Fruit fly (Drosophila melanogaster) whole organism, prepupa: Measurements from ENCODE around the gene udt.

Experiments
- Blimp-1 ChIP-seq: fragments of 200-800 bp; sonication (Bioruptor generic); optimal IDR thresholded peaks from 3 replicates; lab custom pipeline; 2017; ENCODE audit warnings: missing biosample characterization, missing genetic modification characterization, mild to moderate bottlenecking, moderate library complexity, missing genetic modification reagents
- CG10631 ChIP-seq: fragments of 200-800 bp; sonication (Bioruptor generic); optimal IDR thresholded peaks from 2 replicates; lab custom pipeline; 2016; ENCODE audit warnings: missing biosample characterization, missing genetic modification characterization
- CG10669 ChIP-seq: fragments of 200-800 bp; sonication (Bioruptor generic); optimal IDR thresholded peaks from 3 replicates; lab custom pipeline; 2018; ENCODE audit warnings: missing biosample characterization, mild to moderate bottlenecking, missing genetic modification characterization, moderate library complexity
- CG11294 ChIP-seq: fragments of 200-800 bp; sonication (Bioruptor generic); IDR thresholded peaks from 2 replicates; pipeline ENCODE4 v1.3.6; 2022; ENCODE audit warnings: missing biosample characterization, missing genetic modification characterization
- CG11762 ChIP-seq: fragments of 200-800 bp; sonication (Bioruptor generic); optimal IDR thresholded peaks from 3 replicates; lab custom pipeline; 2016; ENCODE audit warnings: missing biosample characterization, missing genetic modification characterization; ENCODE audit not compliant: insufficient read depth
- CG11902 ChIP-seq: fragments of 200-800 bp; sonication (Bioruptor generic); optimal IDR thresholded peaks from 3 replicates; lab custom pipeline; 2016; ENCODE audit warnings: missing biosample characterization, missing genetic modification characterization
- CG15336 ChIP-seq: fragments of 200-800 bp; sonication (Bioruptor generic); IDR thresholded peaks from 2 replicates; pipeline ENCODE4 v1.3.6; 2022; ENCODE audit warnings: missing biosample characterization, missing genetic modification characterization
- CG31627 ChIP-seq: fragments of 200-800 bp; sonication (Bioruptor generic); optimal IDR thresholded peaks from 3 replicates; lab custom pipeline; 2016; ENCODE audit warnings: missing biosample characterization, missing genetic modification characterization
- CG32006 ChIP-seq: fragments of 200-800 bp; sonication (Bioruptor generic); optimal IDR thresholded peaks from 3 replicates; lab custom pipeline; 2017; ENCODE audit warnings: missing biosample characterization, mild to moderate bottlenecking, missing genetic modification characterization
- CG3919 ChIP-seq: fragments of 200-800 bp; sonication (Bioruptor generic); optimal IDR thresholded peaks from 3 replicates; lab custom pipeline; 2016; ENCODE audit warnings: missing biosample characterization, missing genetic modification characterization
- CG4318 ChIP-seq: fragments of 200-800 bp; sonication (Bioruptor generic); optimal IDR thresholded peaks from 3 replicates; lab custom pipeline; 2017; ENCODE audit warnings: missing biosample characterization, mild to moderate bottlenecking, missing genetic modification characterization
- CG6163 ChIP-seq: fragments of 200-800 bp; sonication (Bioruptor generic); IDR thresholded peaks from 3 replicates; pipeline ENCODE4 v1.3.6; 2022; ENCODE audit warnings: missing biosample characterization, missing genetic modification characterization
- CG6276 ChIP-seq: fragments of 200-800 bp; sonication (Bioruptor generic); optimal IDR thresholded peaks from 2 replicates; lab custom pipeline; 2017; ENCODE audit warnings: missing biosample characterization, mild to moderate bottlenecking, missing genetic modification characterization
- CG6792 ChIP-seq: fragments of 200-800 bp; sonication (Bioruptor generic); optimal IDR thresholded peaks from 3 replicates; lab custom pipeline; 2016; ENCODE audit warnings: missing biosample characterization, missing genetic modification characterization
- CG6808 ChIP-seq: fragments of 200-800 bp; sonication (Bioruptor generic); optimal IDR thresholded peaks from 3 replicates; lab custom pipeline; 2017; ENCODE audit warnings: missing biosample characterization, missing genetic modification characterization, mild to moderate bottlenecking, moderate library complexity, missing genetic modification reagents
- CG7368 ChIP-seq: fragments of 200-800 bp; sonication (Bioruptor generic); optimal IDR thresholded peaks from 3 replicates; lab custom pipeline; 2016; ENCODE audit warnings: missing biosample characterization, missing genetic modification characterization
- CG8119 ChIP-seq: fragments of 200-800 bp; sonication (Bioruptor generic); IDR thresholded peaks from 3 replicates; pipeline ENCODE4 v1.3.6; 2022; ENCODE audit warnings: missing biosample characterization, missing genetic modification characterization
- CG8319 ChIP-seq: fragments of 200-800 bp; sonication (Bioruptor generic); optimal IDR thresholded peaks from 3 replicates; lab custom pipeline; 2016; ENCODE audit warnings: missing biosample characterization, missing genetic modification characterization
- CG8632 ChIP-seq: fragments of 200-800 bp; sonication (Bioruptor generic); optimal IDR thresholded peaks from 3 replicates; lab custom pipeline; 2016; ENCODE audit warnings: missing biosample characterization, missing genetic modification characterization
- Eip75B ChIP-seq: fragments of 200-800 bp; sonication (Bioruptor generic); optimal IDR thresholded peaks from 3 replicates; lab custom pipeline; 2016; ENCODE audit warnings: missing biosample characterization, missing genetic modification characterization
- Eip78C ChIP-seq: fragments of 200-800 bp; sonication (Bioruptor generic); peaks from one replicate; lab custom pipeline; 2016; ENCODE audit warnings: missing biosample characterization, missing genetic modification characterization
- Eip93F ChIP-seq: fragments of 200-800 bp; sonication (Bioruptor generic); optimal IDR thresholded peaks from 2 replicates; lab custom pipeline; 2016; ENCODE audit warnings: missing biosample characterization, mild to moderate bottlenecking, missing genetic modification characterization
- Ets21C ChIP-seq: fragments of 200-800 bp; sonication (Bioruptor generic); optimal IDR thresholded peaks from 3 replicates; lab custom pipeline; 2016; ENCODE audit warnings: missing biosample characterization, missing genetic modification characterization
- Ets96B ChIP-seq: fragments of 200-800 bp; optimal IDR thresholded peaks from 2 replicates; lab custom pipeline; 2019; ENCODE audit warnings: missing biosample characterization, mild to moderate bottlenecking, missing genetic modification characterization, moderate library complexity
- Gug ChIP-seq: fragments of 200-800 bp; sonication (Bioruptor generic); IDR thresholded peaks from 2 replicates; pipeline ENCODE4 v1.3.6; 2022; ENCODE audit warnings: missing biosample characterization, missing genetic modification characterization
- Hr38 ChIP-seq: sonication (Bioruptor generic); optimal IDR thresholded peaks from 2 replicates; lab custom pipeline; 2016; ENCODE audit warnings: missing biosample characterization, missing genetic modification characterization
- Hr39 ChIP-seq: fragments of 200-800 bp; sonication (Bioruptor generic); optimal IDR thresholded peaks from 2 replicates; lab custom pipeline; 2016; ENCODE audit warnings: missing biosample characterization, missing genetic modification characterization
- Hr4 ChIP-seq: fragments of 200-800 bp; sonication (Bioruptor generic); optimal IDR thresholded peaks from 3 replicates; lab custom pipeline; 2016; ENCODE audit warnings: missing biosample characterization, missing genetic modification characterization
- Met ChIP-seq: fragments of 200-800 bp; sonication (Bioruptor generic); optimal IDR thresholded peaks from 3 replicates; lab custom pipeline; 2016; ENCODE audit warnings: missing biosample characterization, missing genetic modification characterization
- OdsH ChIP-seq: fragments of 200-800 bp; sonication (Bioruptor generic); optimal IDR thresholded peaks from 3 replicates; lab custom pipeline; 2016; ENCODE audit warnings: missing biosample characterization, missing genetic modification characterization
- Smox ChIP-seq: fragments of 200-800 bp; sonication (Bioruptor generic); optimal IDR thresholded peaks from 3 replicates; lab custom pipeline; 2016; ENCODE audit warnings: missing biosample characterization, missing genetic modification characterization
- Sox102F ChIP-seq: fragments of 200-800 bp; sonication (Bioruptor generic); optimal IDR thresholded peaks from 2 replicates; lab custom pipeline; 2016; ENCODE audit warnings: missing biosample characterization, mild to moderate bottlenecking, missing genetic modification characterization
- Sox14 ChIP-seq: fragments of 200-800 bp; sonication (Bioruptor generic); optimal IDR thresholded peaks from 3 replicates; lab custom pipeline; 2016; ENCODE audit warnings: missing biosample characterization, missing genetic modification characterization
- achi ChIP-seq: fragments of 200-800 bp; sonication (Bioruptor generic); optimal IDR thresholded peaks from 3 replicates; lab custom pipeline; 2016; ENCODE audit warnings: missing biosample characterization, missing genetic modification characterization
- acj6 ChIP-seq: fragments of 200-800 bp; sonication (Bioruptor generic); optimal IDR thresholded peaks from 3 replicates; lab custom pipeline; 2016; ENCODE audit warnings: missing biosample characterization, missing genetic modification characterization
- cyc ChIP-seq: fragments of 200-800 bp; sonication (Bioruptor generic); optimal IDR thresholded peaks from 3 replicates; lab custom pipeline; 2016; ENCODE audit warnings: missing biosample characterization, missing genetic modification characterization
- dac ChIP-seq: fragments of 200-800 bp; sonication (Bioruptor generic); optimal IDR thresholded peaks from 2 replicates; lab custom pipeline; 2017; ENCODE audit warnings: missing biosample characterization, mild to moderate bottlenecking, missing genetic modification characterization
- esn ChIP-seq: fragments of 200-800 bp; sonication (Bioruptor generic); optimal IDR thresholded peaks from 2 replicates; lab custom pipeline; 2016; ENCODE audit warnings: missing biosample characterization, mild to moderate bottlenecking, missing genetic modification characterization, moderate library complexity
- fd59A ChIP-seq: fragments of 200-800 bp; sonication (Bioruptor generic); optimal IDR thresholded peaks from 2 replicates; lab custom pipeline; 2017; ENCODE audit warnings: missing biosample characterization, mild to moderate bottlenecking, missing genetic modification characterization, missing genetic modification reagents
- fkh ChIP-seq: fragments of 200-800 bp; sonication (Bioruptor generic); optimal IDR thresholded peaks from 3 replicates; lab custom pipeline; 2017; ENCODE audit warnings: missing biosample characterization, mild to moderate bottlenecking, missing genetic modification characterization, moderate library complexity
- lz ChIP-seq: fragments of 200-800 bp; sonication (Bioruptor generic); optimal IDR thresholded peaks from 3 replicates; lab custom pipeline; 2016; ENCODE audit warnings: missing biosample characterization, missing genetic modification characterization
- net ChIP-seq: fragments of 200-800 bp; sonication (Bioruptor generic); optimal IDR thresholded peaks from 3 replicates; lab custom pipeline; 2016; ENCODE audit warnings: missing biosample characterization, missing genetic modification characterization
- pdm3 ChIP-seq: fragments of 200-800 bp; sonication (Bioruptor generic); optimal IDR thresholded peaks from 3 replicates; lab custom pipeline; 2016; ENCODE audit warnings: missing biosample characterization, missing genetic modification characterization
- salr ChIP-seq, 2 experiments: fragments of 200-800 bp; sonication (Bioruptor generic); optimal IDR thresholded peaks; 3 replicates each; lab custom pipeline; 2016 to 2018; ENCODE audit warnings: missing biosample characterization in 2 of 2, missing genetic modification characterization in 2 of 2, mild to moderate bottlenecking in 1 of 2
- ss ChIP-seq, 2 experiments: fragments of 200-800 bp; sonication (Bioruptor generic); optimal IDR thresholded peaks; 2 replicates in 1 of 2; 3 replicates in 1 of 2; lab custom pipeline; 2017 to 2018; ENCODE audit warnings: mild to moderate bottlenecking in 2 of 2, missing biosample characterization in 2 of 2, missing genetic modification characterization in 2 of 2, moderate library complexity in 1 of 2
- topi ChIP-seq: fragments of 200-800 bp; sonication (Bioruptor generic); optimal IDR thresholded peaks from 3 replicates; lab custom pipeline; 2016; ENCODE audit warnings: missing biosample characterization, missing genetic modification characterization
- vri ChIP-seq: fragments of 200-800 bp; sonication (Bioruptor generic); optimal IDR thresholded peaks from 3 replicates; lab custom pipeline; 2016; ENCODE audit warnings: missing biosample characterization, mild to moderate bottlenecking, missing genetic modification characterization

Gene udt

dm6 chr3R:23772808-23773207 lies 9.7 kb upstream of the udt start, which contains the start of gene tst (continued):
- TF ChIP-seq Hr38, result no peak
- TF ChIP-seq fd59A (GFP tag; lab: Kevin White, UChicago), result peak; percentile 54
- peak; percentile 39 for TF ChIP-seq Eip93F (GFP tag; lab: Kevin White, UChicago)
- peak; percentile 82 for TF ChIP-seq cyc (GFP tag; lab: Kevin White, UChicago)
- TF ChIP-seq CG31627 (GFP tag; lab: Kevin White, UChicago), result peak; percentile 81
- peak; percentile 89 for TF ChIP-seq CG15336 (GFP tag; lab: Robert Waterston, UW)
- peak; percentile 75 for TF ChIP-seq CG7368 (GFP tag; lab: Kevin White, UChicago)
- peak; percentile 93 for TF ChIP-seq CG11294
- peak; percentile 81 for TF ChIP-seq pdm3 (GFP tag; lab: Kevin White, UChicago)
- TF ChIP-seq Sox102F, result peak; percentile 74
- TF ChIP-seq CG6792 (GFP tag; lab: Kevin White, UChicago), result peak; percentile 84
- TF ChIP-seq net, result peak; percentile 83
- peak; percentile 80 for TF ChIP-seq CG11762 (GFP tag; lab: Kevin White, UChicago)
- no peak for TF ChIP-seq Eip75B
- TF ChIP-seq Ets96B, result peak; percentile 88
- peak; percentile 92 for TF ChIP-seq CG6163 (GFP tag; lab: Robert Waterston, UW)
- TF ChIP-seq acj6, result peak; percentile 90
- peak; percentile 87 for TF ChIP-seq achi (GFP tag; lab: Kevin White, UChicago)
- no peak for TF ChIP-seq Smox
- no peak for TF ChIP-seq CG6276 (GFP tag; lab: Kevin White, UChicago)
- TF ChIP-seq Gug, result peak; percentile 95
- peak; percentile 94 for TF ChIP-seq Eip78C (GFP tag; lab: Kevin White, UChicago)
- TF ChIP-seq salr (GFP tag; optimal IDR thresholded peaks at IDR 0.05; lab: Kevin White, UChicago), result peak in 1 of 2 experiments; percentile 61
- peak; percentile 92 for TF ChIP-seq OdsH (GFP tag; lab: Kevin White, UChicago)
- TF ChIP-seq ss (GFP tag; optimal IDR thresholded peaks at IDR 0.05; lab: Kevin White, UChicago), result no peak
- peak; percentile 90 for TF ChIP-seq CG8119 (GFP tag; lab: Robert Waterston, UW)
- peak; percentile 85 for TF ChIP-seq CG4318
- no peak for TF ChIP-seq Hr4 (GFP tag; lab: Kevin White, UChicago)
- no peak for TF ChIP-seq CG6808 (GFP tag; lab: Kevin White, UChicago)
- peak; percentile 81 for TF ChIP-seq CG8319
- peak; percentile 88 for TF ChIP-seq esn (GFP tag; lab: Kevin White, UChicago)

DNA sequence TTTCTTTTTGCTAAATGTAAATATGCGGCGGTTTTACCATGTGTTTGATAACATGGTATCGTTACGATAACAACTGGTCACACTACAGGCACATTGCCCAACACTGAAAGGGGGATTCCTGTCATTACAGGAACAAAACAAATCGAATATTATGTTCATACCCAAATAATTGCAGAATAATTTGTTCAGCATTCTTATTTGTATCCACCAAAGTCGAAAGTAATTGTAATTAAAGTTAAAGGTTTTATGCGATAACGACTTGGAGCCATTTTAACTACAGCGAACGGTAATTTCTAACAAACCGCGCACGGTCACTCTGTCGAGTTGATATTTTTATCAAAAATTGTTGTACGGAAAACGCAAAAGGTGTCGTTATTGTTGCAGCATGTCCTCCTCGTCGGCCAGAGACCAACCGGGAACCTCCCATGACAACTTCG lies 4.4 kb upstream of the udt start, which contains the start of the genes CG10214 and CG10375:
CG10214 (minus strand) TSS at position 72 of the 437 bp plus-strand sequence.
CG10375 (plus strand) TSS at position 296 of the 437 bp plus-strand sequence.
- peak; percentile 45 for TF ChIP-seq dac (GFP tag; lab: Kevin White, UChicago)
- TF ChIP-seq OdsH (GFP tag; lab: Kevin White, UChicago), result peak; percentile 71
- TF ChIP-seq CG15336 (GFP tag; lab: Robert Waterston, UW), result peak; percentile 45; the same call in 1 of the 2 replicates
- TF ChIP-seq Blimp-1 (GFP tag; lab: Kevin White, UChicago), result no peak
- TF ChIP-seq fkh (GFP tag; lab: Kevin White, UChicago), result peak; percentile 88
- peak; percentile 5 to 21 for TF ChIP-seq salr (GFP tag; optimal IDR thresholded peaks at IDR 0.05; lab: Kevin White, UChicago)
- peak; percentile 72 for TF ChIP-seq vri (GFP tag; lab: Kevin White, UChicago)
- peak; percentile 58 for TF ChIP-seq CG32006 (GFP tag; lab: Kevin White, UChicago)
- TF ChIP-seq CG4318, result no peak
- peak; percentile 45 for TF ChIP-seq CG11902
- peak; percentile 60 for TF ChIP-seq CG7368 (GFP tag; lab: Kevin White, UChicago)
- peak; percentile 61 for TF ChIP-seq achi (GFP tag; lab: Kevin White, UChicago)
- TF ChIP-seq Ets21C (GFP tag; lab: Kevin White, UChicago), result no peak
- peak; percentile 60 for TF ChIP-seq Smox
- peak; percentile 58 for TF ChIP-seq Eip75B
- peak; percentile 71 for TF ChIP-seq topi (GFP tag; lab: Kevin White, UChicago)
- peak; percentile 79 for TF ChIP-seq CG31627 (GFP tag; lab: Kevin White, UChicago)
- peak; percentile 53; the same call in 1 of the 3 replicates for TF ChIP-seq CG8119 (GFP tag; lab: Robert Waterston, UW)
- peak; percentile 72 for TF ChIP-seq Hr39 (GFP tag; lab: Kevin White, UChicago)
- peak; percentile 80 for TF ChIP-seq Eip78C (GFP tag; lab: Kevin White, UChicago)
- TF ChIP-seq Ets96B, result peak; percentile 53
- TF ChIP-seq lz (GFP tag; lab: Kevin White, UChicago), result peak; percentile 81
- peak; percentile 46 for TF ChIP-seq CG8319
- TF ChIP-seq Hr4 (GFP tag; lab: Kevin White, UChicago), result peak; percentile 69
- TF ChIP-seq Sox102F, result peak; percentile 59
- peak; percentile 0 for TF ChIP-seq CG11762 (GFP tag; lab: Kevin White, UChicago)
- peak; percentile 50 for TF ChIP-seq CG8632 (GFP tag; lab: Kevin White, UChicago)
- peak; percentile 74 for TF ChIP-seq CG6163 (GFP tag; lab: Robert Waterston, UW)
- TF ChIP-seq Hr38, result peak; percentile 8
- peak; percentile 70 for TF ChIP-seq Met (GFP tag; lab: Kevin White, UChicago)
- TF ChIP-seq net, result peak; percentile 22
- TF ChIP-seq Sox14 (GFP tag; lab: Kevin White, UChicago), result peak; percentile 81
- peak; percentile 75 for TF ChIP-seq CG3919 (GFP tag; lab: Kevin White, UChicago)
- peak; percentile 74 for TF ChIP-seq CG10631 (GFP tag; lab: Kevin White, UChicago)
- TF ChIP-seq CG10669, result peak; percentile 50
